Fruit fly (Drosophila melanogaster): ENCODE results near the gene Or2a.

- no peak for TF ChIP-seq CG8478 (optimal IDR thresholded peaks at IDR 0.05)
- TF ChIP-seq usp (GFP tag; optimal IDR thresholded peaks at IDR 0.05) = no peak
Observed at dm6 chrX:2197414-2198271, 48.4 kb upstream of the Or2a start.
